Fruit fly (Drosophila melanogaster) Kc167 (cell line): ENCODE data around the gene CG11356.

Source experiments
- insv ChIP-seq: fragments of >200 bp; optimal IDR thresholded peaks from 3 replicates; lab custom pipeline; 2018; ENCODE audit warnings: missing external identifiers
- psq ChIP-seq: fragments of >200 bp; optimal IDR thresholded peaks from 2 replicates; lab custom pipeline; 2017; ENCODE audit warnings: missing external identifiers

- TF ChIP-seq psq (lab: Kevin White, UChicago) (no peak), insv (lab: Kevin White, UChicago) (no peak)
Measured at dm6 chrX:12084406-12084805, 19.2 kb downstream of the CG11356 start.
